Worm (Caenorhabditis elegans) whole organism, late embryonic: ENCODE results near the gene F26F2.10.

Experiments
- ama-1 ChIP-seq: fragments of 150-350 bp; optimal IDR thresholded peaks from 2 replicates; lab custom pipeline; 2014
- ceh-34 ChIP-seq: sonication (generic microtip); optimal IDR thresholded peaks from 2 replicates; lab custom pipeline; 2016; ENCODE audit warnings: mild to moderate bottlenecking, missing genetic modification characterization, missing compliant biosample characterization
- che-1 ChIP-seq: sonication (generic microtip); optimal IDR thresholded peaks from 2 replicates; lab custom pipeline; 2016; ENCODE audit warnings: mild to moderate bottlenecking, missing genetic modification characterization, missing compliant biosample characterization
- dve-1 ChIP-seq: sonication (generic microtip); optimal IDR thresholded peaks from 2 replicates; lab custom pipeline; 2017; ENCODE audit warnings: antibody characterized with exemption, mild to moderate bottlenecking, missing genetic modification characterization, missing compliant biosample characterization
- elt-2 ChIP-seq: sonication (generic microtip); optimal IDR thresholded peaks from 2 replicates; lab custom pipeline; 2016; ENCODE audit warnings: missing genetic modification reagents, missing genetic modification characterization, missing compliant biosample characterization
- eyg-1 ChIP-seq: sonication (generic microtip); optimal IDR thresholded peaks from 2 replicates; lab custom pipeline; 2016; ENCODE audit warnings: missing genotype, missing genetic modification characterization, missing compliant biosample characterization
- fax-1 ChIP-seq: sonication (generic microtip); optimal IDR thresholded peaks from 2 replicates; lab custom pipeline; 2016; ENCODE audit warnings: missing genotype, missing genetic modification characterization, missing compliant biosample characterization
- fkh-10 ChIP-seq: fragments of 150-350 bp; optimal IDR thresholded peaks from 2 replicates; lab custom pipeline; 2014; ENCODE audit warnings: missing biosample characterization, missing genetic modification reagents, missing genetic modification characterization
- pqm-1 ChIP-seq: sonication (generic microtip); optimal IDR thresholded peaks from 2 replicates; lab custom pipeline; 2016; ENCODE audit warnings: missing genetic modification characterization, missing compliant biosample characterization
- unc-42 ChIP-seq: sonication (generic microtip); optimal IDR thresholded peaks from 2 replicates; lab custom pipeline; 2016; ENCODE audit warnings: missing genotype, missing genetic modification characterization, missing compliant biosample characterization

DNA sequence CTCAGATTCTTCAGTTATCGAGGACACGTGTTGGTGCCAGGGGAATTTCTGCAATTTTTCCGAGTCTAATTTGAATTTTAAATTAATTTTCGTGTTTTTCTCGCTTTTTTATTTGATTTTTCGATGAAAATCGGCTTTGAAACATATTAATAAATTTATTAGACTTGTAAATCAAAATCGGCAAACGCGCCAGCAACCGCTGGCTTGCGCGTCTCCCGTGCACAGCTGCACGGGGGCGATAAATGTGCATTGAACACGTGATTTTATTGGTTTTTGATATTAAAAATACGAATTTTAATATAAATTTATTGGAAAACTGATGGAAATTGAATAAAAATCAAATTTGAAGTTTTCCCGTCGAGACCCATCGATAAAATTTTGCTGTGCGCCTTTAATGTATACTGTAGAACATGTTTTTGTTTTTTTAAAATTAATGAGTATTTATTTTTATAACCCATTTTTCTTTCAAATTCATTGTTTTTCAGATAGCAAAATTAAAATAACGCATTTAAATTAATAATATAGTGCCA, 14.1 kb downstream of the F26F2.10 start, which contains the start of gene F26F2.7:
- TF ChIP-seq ama-1 (no peak), unc-42 (tag; lab: Kevin White, UChicago) (peak; percentile 52), che-1 (no peak), fax-1 (no peak), eyg-1 (tag; lab: Kevin White, UChicago) (no peak), fkh-10 (GFP tag; lab: Kevin White, UChicago) (no peak), pqm-1 (tag; lab: Kevin White, UChicago) (no peak), ceh-34 (no peak), elt-2 (tag; lab: Kevin White, UChicago) (peak; percentile 55), dve-1 (no peak)
